Worm (Caenorhabditis elegans) whole organism, L2 larva: ENCODE results near the gene C24A8.5.

Source experiments
- ZK546.5 ChIP-seq: sonication (generic microtip); optimal IDR thresholded peaks from 2 replicates; lab custom pipeline; 2017; ENCODE audit warnings: missing biosample characterization, missing genetic modification characterization
- alr-1 ChIP-seq: fragments of 150-350 bp; optimal IDR thresholded peaks from 2 replicates; lab custom pipeline; 2014; ENCODE audit warnings: missing biosample characterization, missing genetic modification characterization
- aly-2 ChIP-seq: fragments of 150-350 bp; optimal IDR thresholded peaks from 2 replicates; lab custom pipeline; 2014; ENCODE audit warnings: missing biosample characterization, missing genetic modification characterization
- blmp-1 ChIP-seq: sonication (generic microtip); optimal IDR thresholded peaks from 2 replicates; lab custom pipeline; 2017; ENCODE audit warnings: missing genetic modification characterization, mild to moderate bottlenecking, missing compliant biosample characterization, antibody characterized with exemption, moderate library complexity; ENCODE audit not compliant: insufficient read depth
- ceh-16 ChIP-seq: fragments of 150-350 bp; optimal IDR thresholded peaks from 2 replicates; lab custom pipeline; 2014; ENCODE audit warnings: missing biosample characterization, missing genetic modification characterization
- ceh-82 ChIP-seq: fragments of 150-350 bp; optimal IDR thresholded peaks from 2 replicates; lab custom pipeline; 2014; ENCODE audit warnings: missing biosample characterization, missing genetic modification characterization
- crh-2 ChIP-seq: sonication (generic microtip); optimal IDR thresholded peaks from 2 replicates; lab custom pipeline; 2017; ENCODE audit warnings: missing biosample characterization, missing genetic modification characterization
- egl-27 ChIP-seq: sonication (generic microtip); optimal IDR thresholded peaks from 3 replicates; lab custom pipeline; 2017; ENCODE audit warnings: missing biosample characterization, missing genetic modification reagents, missing genetic modification characterization
- elt-1 ChIP-seq: fragments of 150-350 bp; optimal IDR thresholded peaks from 2 replicates; lab custom pipeline; 2014; ENCODE audit warnings: missing biosample characterization, missing genetic modification characterization
- elt-3 ChIP-seq: sonication (generic microtip); optimal IDR thresholded peaks from 2 replicates; lab custom pipeline; 2017; ENCODE audit warnings: missing biosample characterization, missing genetic modification characterization
- fos-1 ChIP-seq: fragments of 150-350 bp; optimal IDR thresholded peaks from 2 replicates; lab custom pipeline; 2014; ENCODE audit warnings: missing biosample characterization, missing genetic modification characterization
- gmeb-1 ChIP-seq: fragments of 150-350 bp; optimal IDR thresholded peaks from 2 replicates; lab custom pipeline; 2014; ENCODE audit warnings: missing biosample characterization, missing genetic modification characterization
- lin-11 ChIP-seq: fragments of 150-350 bp; sonication (generic microtip); optimal IDR thresholded peaks from 2 replicates; lab custom pipeline; 2014; ENCODE audit warnings: missing biosample characterization, missing genetic modification characterization, inconsistent platforms, mixed read lengths
- lsy-2 ChIP-seq, 2 experiments: fragments of 150-350 bp in 1 of 2; sonication (generic microtip) in 1 of 2; optimal IDR thresholded peaks; 2 replicates each; lab custom pipeline; 2014 to 2017; ENCODE audit warnings: missing biosample characterization in 2 of 2, missing genetic modification characterization in 2 of 2
- mab-5 ChIP-seq: fragments of 150-350 bp; optimal IDR thresholded peaks from 2 replicates; lab custom pipeline; 2014; ENCODE audit warnings: missing biosample characterization, missing genetic modification characterization
- mbf-1 ChIP-seq: sonication (generic microtip); optimal IDR thresholded peaks from 2 replicates; lab custom pipeline; 2017; ENCODE audit warnings: missing biosample characterization, missing genetic modification characterization
- mdl-1 ChIP-seq, 2 experiments: fragments of 150-350 bp in 1 of 2; sonication (generic microtip) in 1 of 2; optimal IDR thresholded peaks; 2 replicates each; lab custom pipeline; 2017; ENCODE audit warnings: missing biosample characterization in 2 of 2, missing genetic modification characterization in 2 of 2
- nhr-10 ChIP-seq: sonication (generic microtip); optimal IDR thresholded peaks from 2 replicates; lab custom pipeline; 2017; ENCODE audit warnings: missing biosample characterization, missing genetic modification characterization
- nhr-11 ChIP-seq: fragments of 150-350 bp; optimal IDR thresholded peaks from 2 replicates; lab custom pipeline; 2014; ENCODE audit warnings: missing biosample characterization, missing genetic modification characterization
- nhr-129 ChIP-seq: fragments of 150-350 bp; optimal IDR thresholded peaks from 2 replicates; lab custom pipeline; 2014; ENCODE audit warnings: missing biosample characterization, missing genetic modification characterization
- nhr-21 ChIP-seq: fragments of 150-350 bp; optimal IDR thresholded peaks from 2 replicates; lab custom pipeline; 2014; ENCODE audit warnings: missing biosample characterization, missing genetic modification characterization
- nhr-237 ChIP-seq: fragments of 150-350 bp; optimal IDR thresholded peaks from 2 replicates; lab custom pipeline; 2014; ENCODE audit warnings: missing biosample characterization, missing genetic modification characterization
- nhr-25 ChIP-seq: fragments of 150-350 bp; sonication (generic microtip); optimal IDR thresholded peaks from 3 replicates; lab custom pipeline; 2014; ENCODE audit warnings: missing biosample characterization, missing genetic modification characterization
- nhr-77 ChIP-seq: fragments of 150-350 bp; optimal IDR thresholded peaks from 2 replicates; lab custom pipeline; 2014; ENCODE audit warnings: missing biosample characterization, missing genetic modification characterization
- sem-4 ChIP-seq: fragments of 150-350 bp; optimal IDR thresholded peaks from 2 replicates; lab custom pipeline; 2014; ENCODE audit warnings: missing biosample characterization, missing genetic modification reagents, missing genetic modification characterization
- skn-1 ChIP-seq: sonication (generic microtip); optimal IDR thresholded peaks from 2 replicates; lab custom pipeline; 2017; ENCODE audit warnings: missing biosample characterization, missing genetic modification characterization
- sma-3 ChIP-seq: sonication (generic microtip); optimal IDR thresholded peaks from 2 replicates; lab custom pipeline; 2016; ENCODE audit warnings: missing genetic modification reagents, missing genetic modification characterization, missing compliant biosample characterization
- sma-9 ChIP-seq, 2 experiments: fragments of 150-350 bp in 1 of 2; sonication (generic microtip) in 1 of 2; optimal IDR thresholded peaks; 2 replicates each; lab custom pipeline; 2014 to 2016; ENCODE audit warnings: missing genetic modification characterization in 2 of 2, mild to moderate bottlenecking in 1 of 2, missing biosample characterization in 1 of 2, missing compliant biosample characterization in 1 of 2, missing genetic modification reagents in 1 of 2, moderate library complexity in 1 of 2
- snpc-4 ChIP-seq: fragments of 150-350 bp; optimal IDR thresholded peaks from 2 replicates; lab custom pipeline; 2014; ENCODE audit warnings: missing biosample characterization, missing genetic modification characterization
- unc-55 ChIP-seq: fragments of 150-350 bp; sonication (generic microtip); optimal IDR thresholded peaks from 3 replicates; lab custom pipeline; 2014; ENCODE audit warnings: missing biosample characterization, missing genetic modification reagents, missing genetic modification characterization
- ztf-1 ChIP-seq: fragments of 200-800 bp; sonication (Bioruptor generic); conservative IDR thresholded peaks from 2 replicates; pipeline ENCODE4 v1.3.6; 2022; ENCODE audit warnings: missing genetic modification characterization, missing compliant biosample characterization
- ztf-11 ChIP-seq: sonication (generic microtip); optimal IDR thresholded peaks from 2 replicates; lab custom pipeline; 2017; ENCODE audit warnings: missing biosample characterization, missing genetic modification characterization
- ztf-4 ChIP-seq: fragments of 150-350 bp; optimal IDR thresholded peaks from 2 replicates; lab custom pipeline; 2014; ENCODE audit warnings: missing biosample characterization, missing genetic modification characterization

Gene C24A8.5

ce11 chrX:4306861-4307260 lies 21.9 kb downstream of the C24A8.5 start, which contains the start of gene pqn-15:
Gene pqn-15 (minus strand): TSS chrX:4306961.
- TF ChIP-seq egl-27 (no peak), mab-5 (tag; lab: Kevin White, UChicago) (no peak), unc-55 (GFP tag; lab: Kevin White, UChicago) (no peak), aly-2 (tag; lab: Kevin White, UChicago) (no peak), mbf-1 (tag; lab: Kevin White, UChicago) (no peak), skn-1 (no peak), ceh-82 (tag; lab: Kevin White, UChicago) (no peak), fos-1 (no peak), nhr-237 (tag; lab: Kevin White, UChicago) (no peak), sma-9 (GFP tag; optimal IDR thresholded peaks at IDR 0.05; lab: Kevin White, UChicago) (no peak), sma-9 (tag; optimal IDR thresholded peaks at IDR 0.05; lab: Kevin White, UChicago) (no peak), ztf-11 (no peak), snpc-4 (tag; lab: Kevin White, UChicago) (no peak), mdl-1 (tag; optimal IDR thresholded peaks at IDR 0.05; lab: Kevin White, UChicago) (no peak), nhr-21 (tag; lab: Kevin White, UChicago) (no peak), nhr-25 (tag; lab: Kevin White, UChicago) (no peak), sem-4 (tag; lab: Kevin White, UChicago) (no peak)

- TF ChIP-seq fos-1: no peak
Observed at ce11 chrX:4303200-4303599, 25.5 kb downstream of the C24A8.5 start.

- peak; percentile 5 for TF ChIP-seq nhr-129 (tag; lab: Kevin White, UChicago)
- peak; percentile 8 for TF ChIP-seq lin-11
- no peak for TF ChIP-seq snpc-4 (tag; lab: Kevin White, UChicago)
- no peak for TF ChIP-seq ceh-16 (tag; lab: Kevin White, UChicago)
- TF ChIP-seq unc-55 (GFP tag; lab: Kevin White, UChicago): peak; percentile 25
Observed at ce11 chrX:4297452-4297851, 31.3 kb downstream of the C24A8.5 start, which contains the start of gene paf-2. Gene paf-2 (minus strand): TSS chrX:4297741.

ce11 chrX:4295917-4296316 lies 32.8 kb downstream of the C24A8.5 start:
- no peak for TF ChIP-seq nhr-129 (tag; lab: Kevin White, UChicago)
- no peak for TF ChIP-seq nhr-21 (tag; lab: Kevin White, UChicago)
- no peak for TF ChIP-seq ztf-1
- no peak for TF ChIP-seq ztf-4 (tag; lab: Kevin White, UChicago)
- no peak for TF ChIP-seq lsy-2 (tag; optimal IDR thresholded peaks at IDR 0.05; lab: Kevin White, UChicago)
- TF ChIP-seq nhr-77 (tag; lab: Kevin White, UChicago): no peak
- TF ChIP-seq lin-11: no peak
- TF ChIP-seq nhr-237 (tag; lab: Kevin White, UChicago): no peak
- TF ChIP-seq egl-27: no peak
- TF ChIP-seq snpc-4 (tag; lab: Kevin White, UChicago): no peak
- TF ChIP-seq nhr-10 (tag; lab: Kevin White, UChicago): no peak
- no peak for TF ChIP-seq gmeb-1 (tag; lab: Kevin White, UChicago)
- TF ChIP-seq ZK546.5: no peak
- no peak for TF ChIP-seq nhr-11 (tag; lab: Kevin White, UChicago)
- no peak for TF ChIP-seq elt-1
- no peak for TF ChIP-seq blmp-1 (tag; lab: Kevin White, UChicago)
- TF ChIP-seq elt-3: no peak
- TF ChIP-seq mab-5 (tag; lab: Kevin White, UChicago): no peak
- TF ChIP-seq alr-1 (tag; lab: Kevin White, UChicago): no peak
- TF ChIP-seq sma-3 (GFP tag; lab: Kevin White, UChicago): no peak
- TF ChIP-seq, all 48 proteins: peak for 0

- peak; percentile 42 for TF ChIP-seq nhr-129 (tag; lab: Kevin White, UChicago)
- peak; percentile 16 for TF ChIP-seq sma-9 (GFP tag; optimal IDR thresholded peaks at IDR 0.05; lab: Kevin White, UChicago)
- no peak for TF ChIP-seq sma-9 (tag; optimal IDR thresholded peaks at IDR 0.05; lab: Kevin White, UChicago)
- TF ChIP-seq fos-1: peak; percentile 22
- no peak for TF ChIP-seq crh-2
- no peak for TF ChIP-seq ceh-82 (tag; lab: Kevin White, UChicago)
Observed at ce11 chrX:4294957-4295356, 33.8 kb downstream of the C24A8.5 start.
